Worm (Caenorhabditis elegans) whole organism, midembryonic: ENCODE results near the gene F53H2.3.

Source experiments
- cog-1 ChIP-seq: sonication (generic microtip); optimal IDR thresholded peaks from 2 replicates; lab custom pipeline; 2016; ENCODE audit warnings: missing genetic modification characterization, missing compliant biosample characterization
- flt-1 ChIP-seq: fragments of 200-800 bp; sonication (Bioruptor generic); IDR thresholded peaks from 2 replicates; pipeline ENCODE4 v1.3.6; 2022; ENCODE audit warnings: missing genetic modification characterization, missing compliant biosample characterization
- klf-2 ChIP-seq: fragments of 200-800 bp; sonication (Bioruptor generic); conservative IDR thresholded peaks from 2 replicates; pipeline ENCODE4 v1.3.6; 2022; ENCODE audit warnings: missing genetic modification reagents, missing genetic modification characterization, missing compliant biosample characterization
- ref-1 ChIP-seq: fragments of 200-800 bp; sonication (Bioruptor generic); conservative IDR thresholded peaks from 2 replicates; pipeline ENCODE4 v1.3.6; 2022; ENCODE audit warnings: missing genetic modification reagents, missing genetic modification characterization, missing compliant biosample characterization
- ztf-23 ChIP-seq: fragments of 200-800 bp; sonication (Bioruptor generic); IDR thresholded peaks from 2 replicates; pipeline ENCODE4 v1.3.6; 2022; ENCODE audit warnings: missing genetic modification reagents, missing genetic modification characterization, missing compliant biosample characterization

- TF ChIP-seq ztf-23 (GFP tag; lab: Robert Waterston, UW) (no peak), klf-2 (GFP tag; lab: Robert Waterston, UW) (no peak), ref-1 (GFP tag; lab: Robert Waterston, UW) (no peak), flt-1 (GFP tag; lab: Robert Waterston, UW) (no peak), cog-1 (tag; lab: Kevin White, UChicago) (no peak)
Measured at ce11 chrV:20411659-20412058, at the start of gene F53H2.3.
